Worm (Caenorhabditis elegans) whole organism, L2 larva: ENCODE measurements around the gene F14D7.14.

Experiments
- F13H6.1 ChIP-seq: sonication (generic microtip); optimal IDR thresholded peaks from 2 replicates; lab custom pipeline; 2016; ENCODE audit warnings: missing genetic modification characterization, missing compliant biosample characterization
- alr-1 ChIP-seq: fragments of 150-350 bp; optimal IDR thresholded peaks from 2 replicates; lab custom pipeline; 2014; ENCODE audit warnings: missing biosample characterization, missing genetic modification characterization
- elt-1 ChIP-seq: fragments of 150-350 bp; optimal IDR thresholded peaks from 2 replicates; lab custom pipeline; 2014; ENCODE audit warnings: missing biosample characterization, missing genetic modification characterization
- lin-11 ChIP-seq: fragments of 150-350 bp; sonication (generic microtip); optimal IDR thresholded peaks from 2 replicates; lab custom pipeline; 2014; ENCODE audit warnings: missing biosample characterization, missing genetic modification characterization, inconsistent platforms, mixed read lengths
- mdl-1 ChIP-seq, 2 experiments: fragments of 150-350 bp in 1 of 2; sonication (generic microtip) in 1 of 2; optimal IDR thresholded peaks; 2 replicates each; lab custom pipeline; 2017; ENCODE audit warnings: missing biosample characterization in 2 of 2, missing genetic modification characterization in 2 of 2
- nhr-12 ChIP-seq: fragments of 150-350 bp; optimal IDR thresholded peaks from 2 replicates; lab custom pipeline; 2014; ENCODE audit warnings: missing biosample characterization, missing genetic modification characterization
- nhr-25 ChIP-seq: fragments of 150-350 bp; sonication (generic microtip); optimal IDR thresholded peaks from 3 replicates; lab custom pipeline; 2014; ENCODE audit warnings: missing biosample characterization, missing genetic modification characterization
- sma-9 ChIP-seq, 2 experiments: fragments of 150-350 bp in 1 of 2; sonication (generic microtip) in 1 of 2; optimal IDR thresholded peaks; 2 replicates each; lab custom pipeline; 2014 to 2016; ENCODE audit warnings: missing genetic modification characterization in 2 of 2, mild to moderate bottlenecking in 1 of 2, missing biosample characterization in 1 of 2, missing compliant biosample characterization in 1 of 2, missing genetic modification reagents in 1 of 2, moderate library complexity in 1 of 2
- unc-55 ChIP-seq: fragments of 150-350 bp; sonication (generic microtip); optimal IDR thresholded peaks from 3 replicates; lab custom pipeline; 2014; ENCODE audit warnings: missing biosample characterization, missing genetic modification reagents, missing genetic modification characterization

DNA sequence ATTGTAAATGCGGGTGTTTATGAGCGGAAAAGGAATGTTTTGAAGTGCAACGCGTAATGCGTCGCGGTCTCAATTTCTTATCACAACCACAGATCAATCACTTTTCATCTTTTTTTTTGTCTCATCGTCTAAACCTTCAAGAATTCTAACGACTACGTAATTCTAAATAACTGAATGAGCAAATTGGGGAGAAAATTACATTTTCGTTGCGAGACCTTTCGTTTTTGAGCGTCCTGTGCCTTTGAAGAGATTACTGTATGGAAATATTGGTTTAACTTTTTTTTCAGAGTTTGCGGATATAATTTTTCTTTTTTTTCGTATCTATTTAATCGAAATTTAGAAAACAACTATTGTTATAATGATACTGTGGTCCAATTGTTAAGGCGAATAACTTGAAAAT, 40.8 kb downstream of the F14D7.14 start:
- TF ChIP-seq nhr-12 (tag; lab: Kevin White, UChicago): no peak
- TF ChIP-seq elt-1: no peak
- no peak for TF ChIP-seq mdl-1 (tag; optimal IDR thresholded peaks at IDR 0.05; lab: Kevin White, UChicago)
- TF ChIP-seq lin-11 (tag; lab: Kevin White, UChicago): no peak
- TF ChIP-seq nhr-25 (tag; lab: Kevin White, UChicago): no peak
- no peak for TF ChIP-seq sma-9 (GFP tag; optimal IDR thresholded peaks at IDR 0.05; lab: Kevin White, UChicago)
- TF ChIP-seq sma-9 (tag; optimal IDR thresholded peaks at IDR 0.05; lab: Kevin White, UChicago): no peak
- TF ChIP-seq unc-55 (GFP tag; lab: Kevin White, UChicago): no peak
- no peak for TF ChIP-seq F13H6.1 (tag; lab: Kevin White, UChicago)
- TF ChIP-seq alr-1 (tag; lab: Kevin White, UChicago): no peak
